Fruit fly (Drosophila melanogaster) S2 (cell line): ENCODE results near the gene ATPsynG.

ENCODE experiments used
- CG8478 ChIP-seq: fragments of >200 bp; optimal IDR thresholded peaks from 2 replicates; lab custom pipeline; 2018
- CTCF ChIP-seq, 2 experiments: fragments of >200 bp; optimal IDR thresholded peaks; 2 replicates each; lab custom pipeline; 2018

DNA sequence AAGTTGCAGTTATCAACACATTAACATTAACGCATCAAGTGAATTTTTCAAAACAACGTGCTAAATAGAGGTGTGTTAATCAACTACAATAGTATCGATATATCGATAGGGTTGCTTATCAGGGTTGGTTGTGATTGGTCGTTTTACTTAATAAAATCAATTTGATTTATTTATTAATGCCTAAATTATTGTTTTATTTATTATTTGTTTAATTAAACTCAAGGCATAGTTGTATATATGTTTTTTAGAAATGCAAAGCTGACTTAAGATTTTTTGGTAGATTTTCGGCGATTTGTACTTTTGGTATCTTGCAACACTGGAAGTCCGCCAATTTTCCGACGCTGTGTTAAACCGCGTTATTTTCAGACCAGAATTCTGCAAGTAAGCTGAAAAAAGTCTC is 34.8 kb upstream of the ATPsynG start, which contains the start of the genes Art8 and dUTPase:
- no peak for TF ChIP-seq CG8478 (lab: Kevin White, UChicago)
- TF ChIP-seq CTCF (optimal IDR thresholded peaks at IDR 0.05; lab: Kevin White, UChicago) = no peak
